Fruit fly (Drosophila melanogaster) whole organism, adult: Measurements from ENCODE around the gene ND-B17.

Experiments
- bab1 ChIP-seq: fragments of 200-800 bp; sonication (Bioruptor generic); optimal IDR thresholded peaks from 3 replicates; lab custom pipeline; 2019; ENCODE audit warnings: missing biosample characterization, mild to moderate bottlenecking, missing genetic modification characterization, moderate library complexity
- cnc ChIP-seq, 2 experiments: fragments of >200 bp; optimal IDR thresholded peaks; 2 replicates each; lab custom pipeline; 2017
- kay ChIP-seq: fragments of 200-800 bp; sonication (Bioruptor generic); peaks from one replicate; lab custom pipeline; 2016; ENCODE audit warnings: missing biosample characterization, missing genetic modification characterization, borderline replicate concordance

dm6 chr2L:15740918-15741317 is 10.0 kb downstream of the ND-B17 start:
- TF ChIP-seq cnc (optimal IDR thresholded peaks at IDR 0.05; lab: Kevin White, UChicago) (no peak), kay (GFP tag; lab: Kevin White, UChicago) (no peak), bab1 (GFP tag; lab: Kevin White, UChicago) (no peak)
